Fruit fly (Drosophila melanogaster) Kc167 (cell line): ENCODE data around the gene CG42727.

Source experiments
- Myc ChIP-seq: fragments of >200 bp; optimal IDR thresholded peaks from 2 replicates; lab custom pipeline; 2017; ENCODE audit warnings: missing external identifiers
- Sin3A ChIP-seq: fragments of >200 bp; optimal IDR thresholded peaks from 2 replicates; lab custom pipeline; 2018; ENCODE audit warnings: missing external identifiers
- h ChIP-seq: fragments of >200 bp; optimal IDR thresholded peaks from 3 replicates; lab custom pipeline; 2018; ENCODE audit warnings: missing external identifiers
- insv ChIP-seq: fragments of >200 bp; optimal IDR thresholded peaks from 3 replicates; lab custom pipeline; 2018; ENCODE audit warnings: missing external identifiers
- psq ChIP-seq: fragments of >200 bp; optimal IDR thresholded peaks from 2 replicates; lab custom pipeline; 2017; ENCODE audit warnings: missing external identifiers
- ttk ChIP-seq: sonication (Bioruptor generic); optimal IDR thresholded peaks from 2 replicates; lab custom pipeline; 2017; ENCODE audit warnings: missing external identifiers

The CG42727 gene

dm6 chr3R:15340052-15340732 is 7.7 kb upstream of the CG42727 start, which contains the start of gene SerRS-m:
SerRS-m (plus strand) TSS chr3R:15340667.
- TF ChIP-seq Myc (lab: Kevin White, UChicago) = no peak
- TF ChIP-seq ttk = no peak
- TF ChIP-seq psq = no peak
- no peak for TF ChIP-seq Sin3A
- no peak for TF ChIP-seq insv (lab: Kevin White, UChicago)
- TF ChIP-seq h (lab: Kevin White, UChicago) = no peak

- TF ChIP-seq Sin3A = no peak
- no peak for TF ChIP-seq insv (lab: Kevin White, UChicago)
- no peak for TF ChIP-seq ttk
- TF ChIP-seq psq = no peak
- no peak for TF ChIP-seq h (lab: Kevin White, UChicago)
- no peak for TF ChIP-seq Myc (lab: Kevin White, UChicago)
Measured at dm6 chr3R:15342432-15342925, 5.4 kb upstream of the CG42727 start.

- TF ChIP-seq h (lab: Kevin White, UChicago) (no peak), psq (no peak), insv (lab: Kevin White, UChicago) (no peak), ttk (no peak)
Measured at dm6 chr3R:15342926-15343685, 4.7 kb upstream of the CG42727 start, which contains the start of gene Nagk. Nagk (minus strand) TSS chr3R:15343256.

dm6 chr3R:15345198-15346017 is 2.4 kb upstream of the CG42727 start:
- no peak for TF ChIP-seq ttk
- no peak for TF ChIP-seq Sin3A
- no peak for TF ChIP-seq h (lab: Kevin White, UChicago)
- no peak for TF ChIP-seq insv (lab: Kevin White, UChicago)
- no peak for TF ChIP-seq Myc (lab: Kevin White, UChicago)
- TF ChIP-seq psq = no peak

- TF ChIP-seq ttk (no peak), insv (lab: Kevin White, UChicago) (no peak), psq (no peak), Sin3A (no peak), Myc (lab: Kevin White, UChicago) (no peak), h (lab: Kevin White, UChicago) (no peak)
Measured at dm6 chr3R:15346018-15346383, 1.8 kb upstream of the CG42727 start, which contains the start of the genes Surf4 and CG31301. Surf4 (minus strand) TSS chr3R:15346176. CG31301 (plus strand) TSS chr3R:15346205.

- TF ChIP-seq Sin3A (no peak), insv (lab: Kevin White, UChicago) (no peak), ttk (no peak), Myc (lab: Kevin White, UChicago) (no peak), psq (no peak), h (lab: Kevin White, UChicago) (no peak)
Measured at dm6 chr3R:15350993-15351426, 3.2 kb downstream of the CG42727 start, which contains the start of the genes Trs33 and Tmtc4. Trs33 (minus strand) TSS chr3R:15350995. Tmtc4 (plus strand) TSS chr3R:15351225.

dm6 chr3R:15354019-15354418 is 6.2 kb downstream of the CG42727 start:
- no peak for TF ChIP-seq ttk
- TF ChIP-seq insv (lab: Kevin White, UChicago) = no peak
- TF ChIP-seq psq = no peak
- TF ChIP-seq Sin3A = no peak
- no peak for TF ChIP-seq h (lab: Kevin White, UChicago)
- TF ChIP-seq Myc (lab: Kevin White, UChicago) = no peak

dm6 chr3R:15356152-15356551 is 8.3 kb downstream of the CG42727 start:
- TF ChIP-seq h (lab: Kevin White, UChicago) (no peak), ttk (no peak), psq (no peak), insv (lab: Kevin White, UChicago) (no peak), Myc (lab: Kevin White, UChicago) (no peak), Sin3A (no peak)

dm6 chr3R:15356645-15357431 is 9.0 kb downstream of the CG42727 start, which contains the start of the genes Atg4b and Hibch:
Atg4b (minus strand) TSS chr3R:15356924.
Hibch (plus strand) TSS chr3R:15357229.
- TF ChIP-seq Myc (lab: Kevin White, UChicago) (no peak), Sin3A (no peak), insv (lab: Kevin White, UChicago) (no peak), ttk (no peak), psq (no peak), h (lab: Kevin White, UChicago) (no peak)

- TF ChIP-seq Myc (lab: Kevin White, UChicago) (no peak), h (lab: Kevin White, UChicago) (no peak), psq (no peak), insv (lab: Kevin White, UChicago) (no peak), Sin3A (no peak), ttk (no peak)
Measured at dm6 chr3R:15361490-15361889, 13.6 kb downstream of the CG42727 start, which contains the start of the genes Cog2 and Trax. Cog2 (minus strand) TSS chr3R:15361657. Trax (plus strand) TSS chr3R:15361692.

- no peak for TF ChIP-seq h (lab: Kevin White, UChicago)
- no peak for TF ChIP-seq ttk
- TF ChIP-seq Myc (lab: Kevin White, UChicago) = no peak
- no peak for TF ChIP-seq psq
- no peak for TF ChIP-seq insv (lab: Kevin White, UChicago)
- no peak for TF ChIP-seq Sin3A
Measured at dm6 chr3R:15363608-15364007, 15.8 kb downstream of the CG42727 start, which contains the start of gene CG6171. CG6171 (minus strand) TSS chr3R:15363857.
